Worm (Caenorhabditis elegans): Measurements from ENCODE around the gene fbxb-26.

DNA sequence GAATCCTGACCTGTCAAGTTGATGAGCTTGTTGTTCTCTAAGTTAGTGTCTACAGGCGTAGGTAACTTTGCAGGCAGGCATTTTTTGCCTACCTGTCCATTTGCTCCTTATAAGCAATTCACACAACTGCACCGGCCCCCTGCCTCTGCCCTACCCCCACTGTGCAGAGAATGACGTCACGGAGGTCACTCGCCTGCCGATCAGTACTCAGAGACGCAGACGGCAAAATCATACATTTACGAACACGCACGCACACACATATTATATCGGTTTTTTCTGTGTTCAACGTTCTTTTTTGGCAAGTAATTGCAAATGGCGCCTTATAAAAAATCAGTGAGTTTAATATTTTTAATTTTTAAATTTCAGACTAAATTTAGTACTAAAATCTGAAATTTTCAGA, 18.8 kb upstream of the fbxb-26 start, which contains the start of gene duxl-1:
- TF ChIP-seq pqm-1 (tag; optimal IDR thresholded peaks at IDR 0.05) (peak; percentile 16), spr-1 (tag; optimal IDR thresholded peaks at IDR 0.05) (no peak), set-16 (GFP tag; IDR thresholded peaks at IDR 0.05) (no peak), lin-39 (tag; optimal IDR thresholded peaks at IDR 0.05) (no peak), unc-130 (GFP tag; optimal IDR thresholded peaks at IDR 0.05) (no peak), nhr-77 (tag; optimal IDR thresholded peaks at IDR 0.05) (no peak), aha-1 (tag) (peak; percentile 93), T26A8.4 (GFP tag; IDR thresholded peaks at IDR 0.05) (no peak), R02D3.7 (tag; optimal IDR thresholded peaks at IDR 0.05) (no peak), lin-15B (tag; optimal IDR thresholded peaks at IDR 0.05) (no peak), mxl-3 (GFP tag; optimal IDR thresholded peaks at IDR 0.05) (peak; percentile 7), pha-4 (GFP tag; IDR thresholded peaks at IDR 0.05) (no peak), pha-4 (tag; optimal IDR thresholded peaks at IDR 0.05) (no peak)
